Fruit fly (Drosophila melanogaster) whole organism, embryonic: ENCODE measurements around the gene Stat92E.

Source experiments
- CG13296 ChIP-seq: fragments of 200-800 bp; sonication (Bioruptor generic); optimal IDR thresholded peaks from 3 replicates; lab custom pipeline; 2018; ENCODE audit warnings: missing biosample characterization, mild to moderate bottlenecking, missing genetic modification characterization
- dpn ChIP-seq, 2 experiments: fragments of 200-800 bp; sonication (Bioruptor generic); optimal IDR thresholded peaks; 3 replicates each; lab custom pipeline; 2016; ENCODE audit warnings: missing biosample characterization in 2 of 2, missing genetic modification characterization in 2 of 2
- schlank ChIP-seq: fragments of 200-800 bp; sonication (Bioruptor generic); optimal IDR thresholded peaks from 2 replicates; lab custom pipeline; 2018; ENCODE audit warnings: missing biosample characterization, mild to moderate bottlenecking, missing genetic modification characterization

dm6 chr3R:20574535-20574980 lies 22.4 kb upstream of the Stat92E start:
- TF ChIP-seq schlank (peak; percentile 9), CG13296 (GFP tag; lab: Kevin White, UChicago) (no peak), dpn (GFP tag; optimal IDR thresholded peaks at IDR 0.05; lab: Kevin White, UChicago) (peak in 1 of 2 experiments; percentile 21)
